Fruit fly (Drosophila melanogaster) whole organism, embryonic: Measurements from ENCODE around the gene Gprk2.

Experiments used
- CG10366 ChIP-seq: fragments of 200-800 bp; sonication (Bioruptor generic); IDR thresholded peaks from 2 replicates; pipeline ENCODE4 v1.3.6; 2022; ENCODE audit warnings: missing biosample characterization, missing genetic modification characterization
- CG10543 ChIP-seq: fragments of 200-800 bp; sonication (Bioruptor generic); optimal IDR thresholded peaks from 3 replicates; lab custom pipeline; 2017; ENCODE audit warnings: missing biosample characterization, mild to moderate bottlenecking, missing genetic modification characterization, moderate library complexity
- CG10979 ChIP-seq: fragments of 200-800 bp; sonication (Bioruptor generic); optimal IDR thresholded peaks from 2 replicates; lab custom pipeline; 2018; ENCODE audit warnings: missing biosample characterization, mild to moderate bottlenecking, missing genetic modification characterization, moderate library complexity
- CG11695 ChIP-seq: fragments of 200-800 bp; sonication (Bioruptor generic); IDR thresholded peaks from 3 replicates; pipeline ENCODE4 v1.3.6; 2022; ENCODE audit warnings: missing biosample characterization, missing genetic modification characterization
- CG11696 ChIP-seq: fragments of 200-800 bp; sonication (Bioruptor generic); IDR thresholded peaks from 2 replicates; pipeline ENCODE4 v1.3.6; 2022; ENCODE audit warnings: missing biosample characterization, missing genetic modification characterization
- CG12769 ChIP-seq: fragments of 200-800 bp; sonication (Bioruptor generic); optimal IDR thresholded peaks from 2 replicates; lab custom pipeline; 2019; ENCODE audit warnings: missing biosample characterization, mild to moderate bottlenecking, missing genetic modification characterization, moderate library complexity
- CG13123 ChIP-seq: fragments of 200-800 bp; sonication (Bioruptor generic); optimal IDR thresholded peaks from 2 replicates; lab custom pipeline; 2016; ENCODE audit warnings: missing biosample characterization, missing genetic modification characterization
- CG15073 ChIP-seq: fragments of 200-800 bp; sonication (Bioruptor generic); optimal IDR thresholded peaks from 2 replicates; lab custom pipeline; 2016; ENCODE audit warnings: missing biosample characterization, missing genetic modification characterization
- CG16863 ChIP-seq: fragments of 200-800 bp; sonication (Bioruptor generic); optimal IDR thresholded peaks from 3 replicates; lab custom pipeline; 2016; ENCODE audit warnings: missing biosample characterization, missing genetic modification characterization
- CG17568 ChIP-seq: fragments of 200-800 bp; sonication (Bioruptor generic); optimal IDR thresholded peaks from 2 replicates; lab custom pipeline; 2018; ENCODE audit warnings: missing biosample characterization, mild to moderate bottlenecking, missing genetic modification characterization, moderate library complexity
- CG18262 ChIP-seq: fragments of 200-800 bp; optimal IDR thresholded peaks from 3 replicates; lab custom pipeline; 2019; ENCODE audit warnings: missing biosample characterization, mild to moderate bottlenecking, missing genetic modification characterization, moderate library complexity
- CG3065 ChIP-seq: fragments of 200-800 bp; sonication (Bioruptor generic); optimal IDR thresholded peaks from 2 replicates; lab custom pipeline; 2016; ENCODE audit warnings: missing biosample characterization, missing genetic modification characterization
- CG32532 ChIP-seq: fragments of 200-800 bp; sonication (Bioruptor generic); IDR thresholded peaks from 2 replicates; pipeline ENCODE4 v1.3.6; 2022; ENCODE audit warnings: missing biosample characterization, missing genetic modification characterization
- CG3281 ChIP-seq: fragments of 200-800 bp; sonication (Bioruptor generic); optimal IDR thresholded peaks from 3 replicates; lab custom pipeline; 2017; ENCODE audit warnings: missing biosample characterization, mild to moderate bottlenecking, missing genetic modification characterization
- CG4617 ChIP-seq: fragments of 200-800 bp; sonication (Bioruptor generic); optimal IDR thresholded peaks from 3 replicates; lab custom pipeline; 2016; ENCODE audit warnings: missing biosample characterization, missing genetic modification characterization, borderline replicate concordance
- CG6254 ChIP-seq: fragments of 200-800 bp; sonication (Bioruptor generic); optimal IDR thresholded peaks from 3 replicates; lab custom pipeline; 2017; ENCODE audit warnings: mild to moderate bottlenecking, missing biosample characterization, missing genetic modification reagents, missing genetic modification characterization
- CG6791 ChIP-seq: fragments of 200-800 bp; sonication (Bioruptor generic); IDR thresholded peaks from 3 replicates; pipeline ENCODE4 v1.3.6; 2022; ENCODE audit warnings: missing biosample characterization, missing genetic modification characterization; ENCODE audit not compliant: partially characterized antibody
- CG8089 ChIP-seq: fragments of 200-800 bp; sonication (Bioruptor generic); optimal IDR thresholded peaks from 3 replicates; lab custom pipeline; 2016; ENCODE audit warnings: missing biosample characterization, missing genetic modification characterization
- CG9797 ChIP-seq: fragments of 200-800 bp; sonication (Bioruptor generic); optimal IDR thresholded peaks from 3 replicates; lab custom pipeline; 2018; ENCODE audit warnings: missing biosample characterization, mild to moderate bottlenecking, missing genetic modification characterization
- CG9817 ChIP-seq: fragments of 200-800 bp; sonication (Bioruptor generic); optimal IDR thresholded peaks from 2 replicates; lab custom pipeline; 2018; ENCODE audit warnings: missing biosample characterization, mild to moderate bottlenecking, missing genetic modification characterization, moderate library complexity
- CHES-1-like ChIP-seq: fragments of 200-800 bp; sonication (Bioruptor generic); optimal IDR thresholded peaks from 2 replicates; lab custom pipeline; 2016; ENCODE audit warnings: missing biosample characterization, missing genetic modification characterization
- Fer2 ChIP-seq: fragments of 200-800 bp; sonication (Bioruptor generic); optimal IDR thresholded peaks from 2 replicates; lab custom pipeline; 2018; ENCODE audit warnings: missing biosample characterization, mild to moderate bottlenecking, missing genetic modification characterization, moderate library complexity
- HHEX ChIP-seq: fragments of 200-800 bp; sonication (Bioruptor generic); optimal IDR thresholded peaks from 3 replicates; lab custom pipeline; 2017; ENCODE audit warnings: missing biosample characterization, mild to moderate bottlenecking, missing genetic modification characterization, missing genetic modification reagents
- HLH3B ChIP-seq: fragments of 200-800 bp; sonication (Bioruptor generic); IDR thresholded peaks from 2 replicates; pipeline ENCODE4 v1.3.6; 2022; ENCODE audit warnings: missing biosample characterization, missing genetic modification characterization
- Myb ChIP-seq: fragments of 200-800 bp; sonication (Bioruptor generic); optimal IDR thresholded peaks from 2 replicates; lab custom pipeline; 2016; ENCODE audit warnings: missing biosample characterization, missing genetic modification characterization
- NfI ChIP-seq: fragments of 200-800 bp; sonication (Bioruptor generic); optimal IDR thresholded peaks from 3 replicates; lab custom pipeline; 2018; ENCODE audit warnings: missing biosample characterization, mild to moderate bottlenecking, missing genetic modification characterization, moderate library complexity
- Ptx1 ChIP-seq: fragments of 200-800 bp; sonication (Bioruptor generic); IDR thresholded peaks from 2 replicates; pipeline ENCODE4 v1.3.6; 2022; ENCODE audit warnings: missing biosample characterization, missing genetic modification characterization
- Ravus ChIP-seq: fragments of 200-800 bp; sonication (Bioruptor generic); IDR thresholded peaks from 2 replicates; pipeline ENCODE4 v1.3.6; 2022; ENCODE audit warnings: missing biosample characterization, missing genetic modification characterization
- Side ChIP-seq: fragments of 200-800 bp; sonication (Bioruptor generic); optimal IDR thresholded peaks from 2 replicates; lab custom pipeline; 2016; ENCODE audit warnings: missing biosample characterization, missing genetic modification characterization
- bbx ChIP-seq: fragments of 200-800 bp; sonication (Bioruptor generic); IDR thresholded peaks from 2 replicates; pipeline ENCODE4 v1.3.6; 2022; ENCODE audit warnings: missing biosample characterization, missing genetic modification characterization; ENCODE audit not compliant: partially characterized antibody
- corto ChIP-seq: fragments of 200-800 bp; sonication (Bioruptor generic); optimal IDR thresholded peaks from 2 replicates; lab custom pipeline; 2016; ENCODE audit warnings: missing biosample characterization, mild to moderate bottlenecking, missing genetic modification characterization, moderate library complexity
- crp ChIP-seq, 2 experiments: fragments of 200-800 bp; sonication (Bioruptor generic); optimal IDR thresholded peaks; 2 replicates in 1 of 2; 3 replicates in 1 of 2; lab custom pipeline; 2017; ENCODE audit warnings: missing biosample characterization in 2 of 2, missing genetic modification characterization in 2 of 2, mild to moderate bottlenecking in 1 of 2, moderate library complexity in 1 of 2
- danr ChIP-seq: fragments of 200-800 bp; sonication (Bioruptor generic); IDR thresholded peaks from 2 replicates; pipeline ENCODE4 v1.3.6; 2022; ENCODE audit warnings: missing biosample characterization, missing genetic modification characterization
- esg ChIP-seq: fragments of 200-800 bp; sonication (Bioruptor generic); conservative IDR thresholded peaks from 2 replicates; pipeline ENCODE4 v1.3.6; 2022; ENCODE audit warnings: missing biosample characterization, missing genetic modification characterization
- ftz-f1 ChIP-seq: fragments of 200-800 bp; sonication (Bioruptor generic); optimal IDR thresholded peaks from 2 replicates; lab custom pipeline; 2016; ENCODE audit warnings: missing biosample characterization, missing genetic modification characterization
- gcm ChIP-seq: fragments of 200-800 bp; sonication (Bioruptor generic); optimal IDR thresholded peaks from 2 replicates; lab custom pipeline; 2019; ENCODE audit warnings: missing biosample characterization, mild to moderate bottlenecking, missing genetic modification characterization, moderate library complexity
- jing ChIP-seq: fragments of 200-800 bp; sonication (Bioruptor generic); optimal IDR thresholded peaks from 2 replicates; lab custom pipeline; 2018; ENCODE audit warnings: missing biosample characterization, mild to moderate bottlenecking, missing genetic modification characterization
- nerfin-2 ChIP-seq: fragments of 200-800 bp; sonication (Bioruptor generic); IDR thresholded peaks from 2 replicates; pipeline ENCODE4 v1.3.6; 2022; ENCODE audit warnings: missing biosample characterization, missing genetic modification characterization; ENCODE audit not compliant: partially characterized antibody
- nom ChIP-seq: fragments of 200-800 bp; sonication (Bioruptor generic); optimal IDR thresholded peaks from 2 replicates; lab custom pipeline; 2017; ENCODE audit warnings: missing biosample characterization, missing genetic modification characterization, mild to moderate bottlenecking, moderate library complexity, missing genetic modification reagents
- odd ChIP-seq: fragments of 200-800 bp; sonication (Bioruptor generic); optimal IDR thresholded peaks from 2 replicates; lab custom pipeline; 2017; ENCODE audit warnings: missing biosample characterization, mild to moderate bottlenecking, missing genetic modification characterization
- onecut ChIP-seq: fragments of 200-800 bp; sonication (Bioruptor generic); IDR thresholded peaks from 2 replicates; pipeline ENCODE4 v1.3.6; 2022; ENCODE audit warnings: missing biosample characterization, missing genetic modification characterization
- otp ChIP-seq: fragments of 200-800 bp; sonication (Bioruptor generic); IDR thresholded peaks from 3 replicates; pipeline ENCODE4, ENCODE4 v1.3.6; 2022; ENCODE audit warnings: missing biosample characterization, missing genetic modification characterization
- phol ChIP-seq: fragments of 200-800 bp; sonication (Bioruptor generic); optimal IDR thresholded peaks from 3 replicates; lab custom pipeline; 2018; ENCODE audit warnings: missing biosample characterization, mild to moderate bottlenecking, missing genetic modification characterization, moderate library complexity
- repo ChIP-seq: fragments of 200-800 bp; sonication (Bioruptor generic); optimal IDR thresholded peaks from 2 replicates; lab custom pipeline; 2016; ENCODE audit warnings: missing biosample characterization, missing genetic modification characterization
- rib ChIP-seq: fragments of 200-800 bp; sonication (Bioruptor generic); IDR thresholded peaks from 2 replicates; pipeline ENCODE4 v1.3.6; 2022; ENCODE audit warnings: missing biosample characterization, missing genetic modification characterization
- so ChIP-seq: fragments of 200-800 bp; sonication (Bioruptor generic); IDR thresholded peaks from 3 replicates; pipeline ENCODE4 v1.3.6; 2022; ENCODE audit warnings: missing biosample characterization, missing genetic modification characterization
- sr ChIP-seq: fragments of 200-800 bp; sonication (Bioruptor generic); IDR thresholded peaks from 3 replicates; pipeline ENCODE4 v1.3.6; 2022; ENCODE audit warnings: missing biosample characterization, missing genetic modification characterization
- wek ChIP-seq: fragments of 200-800 bp; sonication (Bioruptor generic); optimal IDR thresholded peaks from 3 replicates; lab custom pipeline; 2018; ENCODE audit warnings: missing biosample characterization, mild to moderate bottlenecking, missing genetic modification characterization, moderate library complexity
- zen2 ChIP-seq: fragments of 200-800 bp; sonication (Bioruptor generic); IDR thresholded peaks from 3 replicates; pipeline ENCODE4 v1.3.6; 2022; ENCODE audit warnings: missing biosample characterization, missing genetic modification characterization; ENCODE audit not compliant: partially characterized antibody

The Gprk2 gene

DNA sequence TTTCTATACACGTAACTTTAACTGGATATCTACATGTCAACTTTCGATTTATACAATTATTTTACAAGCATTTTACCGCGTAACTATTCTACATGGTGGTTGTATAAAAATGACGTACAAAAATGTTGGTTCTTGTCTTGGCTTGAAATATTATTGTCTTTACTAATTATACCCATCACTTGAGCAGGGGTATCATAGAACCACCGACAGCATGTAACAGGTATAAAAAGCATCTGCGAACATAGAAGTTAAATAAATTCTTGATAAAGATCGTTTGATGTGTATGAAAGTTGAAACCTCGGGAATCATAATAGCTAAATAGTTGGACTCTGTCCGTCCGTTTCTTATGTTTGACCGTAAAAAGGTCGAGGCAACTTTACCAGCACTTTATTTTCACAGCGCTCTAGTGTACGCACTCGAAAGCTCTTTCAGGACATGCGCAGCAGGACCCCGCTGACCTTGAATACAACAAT, 23.8 kb upstream of the Gprk2 start (continued):
- TF ChIP-seq bbx (GFP tag; lab: Robert Waterston, UW) (peak; percentile 40; the same call in 1 of the 2 replicates), jing (no peak), CG3065 (GFP tag; lab: Kevin White, UChicago) (no peak), zen2 (GFP tag; lab: Robert Waterston, UW) (no peak), Ravus (GFP tag; lab: Robert Waterston, UW) (no peak), otp (GFP tag; lab: Robert Waterston, UW) (peak; percentile 49; the same call in 1 of the 3 replicates), CG10543 (GFP tag; lab: Kevin White, UChicago) (no peak), gcm (GFP tag; lab: Kevin White, UChicago) (no peak), HLH3B (GFP tag; lab: Robert Waterston, UW) (0 out of 2 replicates have a peak, but pooled peaks have one; percentile 19), CG6254 (GFP tag; lab: Kevin White, UChicago) (no peak), esg (GFP tag; lab: Robert Waterston, UW) (0 out of 2 replicates have a peak, but pooled peaks have one; percentile 22), wek (GFP tag; lab: Kevin White, UChicago) (no peak), sr (GFP tag; lab: Robert Waterston, UW) (peak; percentile 20; the same call in 1 of the 3 replicates), ftz-f1 (GFP tag; lab: Kevin White, UChicago) (peak; percentile 2), CG10366 (peak; percentile 43), CG17568 (GFP tag; lab: Kevin White, UChicago) (no peak), CG6791 (no peak), CG13123 (GFP tag; lab: Kevin White, UChicago) (no peak), crp (GFP tag; optimal IDR thresholded peaks at IDR 0.05; lab: Kevin White, UChicago) (no peak), Side (no peak), CHES-1-like (GFP tag; lab: Kevin White, UChicago) (peak; percentile 60), danr (0 out of 2 replicates have a peak, but pooled peaks have one; percentile 20), CG9817 (tag; lab: Kevin White, UChicago) (peak; percentile 55), CG3281 (GFP tag; lab: Kevin White, UChicago) (peak; percentile 7), CG32532 (peak; percentile 78), rib (GFP tag; lab: Robert Waterston, UW) (0 out of 2 replicates have a peak, but pooled peaks have one; percentile 25), CG9797 (GFP tag; lab: Kevin White, UChicago) (no peak), so (peak; percentile 35; the same call in 1 of the 3 replicates), CG11696 (GFP tag; lab: Robert Waterston, UW) (no peak), HHEX (GFP tag; lab: Kevin White, UChicago) (peak; percentile 9), CG10979 (tag; lab: Kevin White, UChicago) (no peak), nom (no peak), corto (no peak), CG16863 (peak; percentile 53), CG15073 (GFP tag; lab: Kevin White, UChicago) (no peak), Fer2 (tag; lab: Kevin White, UChicago) (no peak), CG4617 (GFP tag; lab: Kevin White, UChicago) (no peak), CG12769 (tag; lab: Kevin White, UChicago) (peak; percentile 75), odd (GFP tag; lab: Kevin White, UChicago) (peak; percentile 4), CG8089 (GFP tag; lab: Kevin White, UChicago) (peak; percentile 13), onecut (GFP tag; lab: Robert Waterston, UW) (no peak), CG11695 (no peak; the same call in 2 of the 3 replicates), phol (tag; lab: Kevin White, UChicago) (peak; percentile 32), repo (no peak), Ptx1 (0 out of 2 replicates have a peak, but pooled peaks have one; percentile 31), nerfin-2 (GFP tag; lab: Robert Waterston, UW) (no peak), Myb (peak; percentile 52), CG18262 (no peak), NfI (peak; percentile 71)
